Fruit fly (Drosophila melanogaster): Measurements from ENCODE around the gene fz2.

DNA sequence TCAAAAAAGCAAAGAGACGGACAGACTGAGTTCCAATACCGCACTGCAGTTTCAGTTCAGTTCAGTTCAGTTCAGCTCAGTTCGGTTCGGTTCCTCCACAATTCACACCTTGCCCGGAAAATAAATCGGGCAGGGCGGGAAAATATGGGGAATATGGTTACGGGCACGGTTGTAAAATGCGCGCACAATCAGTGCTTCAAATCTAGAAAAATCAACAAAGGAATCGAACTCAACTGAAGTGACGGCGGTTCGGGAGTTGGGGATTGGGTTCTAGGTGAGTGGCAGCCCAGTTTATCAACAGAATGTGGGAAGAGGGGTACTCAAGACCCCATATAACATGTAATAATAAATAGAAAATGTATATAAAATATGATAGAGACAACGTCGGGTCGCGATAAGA lies 54.1 kb downstream of the fz2 start:
- no peak for TF ChIP-seq dmrt93B (GFP tag; optimal IDR thresholded peaks at IDR 0.05)
- no peak for TF ChIP-seq pan (optimal IDR thresholded peaks at IDR 0.05)
- TF ChIP-seq fru (GFP tag; optimal IDR thresholded peaks at IDR 0.05), result no peak
